Fruit fly (Drosophila melanogaster): ENCODE data around the gene CG12590.

Gene CG12590

DNA sequence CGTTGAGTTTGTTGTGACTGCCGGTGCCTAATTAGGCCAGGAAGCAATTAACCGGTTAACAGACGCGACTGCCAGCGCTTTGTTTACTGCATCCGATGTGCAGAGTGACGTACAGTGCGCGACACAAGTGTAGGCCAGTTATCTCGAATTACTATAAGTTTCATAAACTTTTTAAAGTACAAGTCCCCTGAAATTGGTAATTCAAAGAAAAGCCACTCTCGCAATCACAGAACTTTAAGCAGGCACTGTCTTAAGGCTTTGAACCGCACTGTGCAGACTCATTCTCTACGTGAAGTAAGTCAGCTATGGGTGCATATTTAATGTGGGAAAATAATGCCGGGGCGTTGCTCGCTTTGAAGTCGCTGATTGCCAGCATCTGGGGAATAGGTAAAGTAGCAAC, 50.1 kb downstream of the CG12590 start (continued):
- TF ChIP-seq phol (tag; optimal IDR thresholded peaks at IDR 0.05) (peak; percentile 60), slbo (GFP tag; IDR thresholded peaks at IDR 0.05) (no peak), mirr (GFP tag; optimal IDR thresholded peaks at IDR 0.05) (no peak), ap (GFP tag; IDR thresholded peaks at IDR 0.05) (no peak), CG15514 (GFP tag; optimal IDR thresholded peaks at IDR 0.05) (no peak), HmgZ (tag; optimal IDR thresholded peaks at IDR 0.05) (no peak), H2.0 (GFP tag; IDR thresholded peaks at IDR 0.05) (no peak), twi (tag; optimal IDR thresholded peaks at IDR 0.05) (no peak), CG12299 (tag; optimal IDR thresholded peaks at IDR 0.05) (no peak), Lim3 (GFP tag; IDR thresholded peaks at IDR 0.05) (no peak), CG8944 (GFP tag; optimal IDR thresholded peaks at IDR 0.05) (no peak), Opbp (GFP tag; IDR thresholded peaks at IDR 0.05; ENCODE audit: partially characterized antibody) (no peak), CG32767 (GFP tag; IDR thresholded peaks at IDR 0.05) (no peak), Rx (GFP tag; IDR thresholded peaks at IDR 0.05) (0 out of 2 replicates have a peak, but pooled peaks have one; percentile 51), da (GFP tag; optimal IDR thresholded peaks at IDR 0.05) (no peak), h (optimal IDR thresholded peaks at IDR 0.05) (no peak), bigmax (GFP tag; optimal IDR thresholded peaks at IDR 0.05) (no peak), stwl (tag; optimal IDR thresholded peaks at IDR 0.05) (no peak), chif (GFP tag; optimal IDR thresholded peaks at IDR 0.05) (peak in 1 of 2 experiments; percentile 55), CG10979 (tag; optimal IDR thresholded peaks at IDR 0.05) (peak; percentile 63), Doc2 (GFP tag; IDR thresholded peaks at IDR 0.05) (no peak), Xbp1 (GFP tag; optimal IDR thresholded peaks at IDR 0.05) (peak; percentile 46), CG6654 (GFP tag; optimal IDR thresholded peaks at IDR 0.05) (peak; percentile 12), Hsf (GFP tag; optimal IDR thresholded peaks at IDR 0.05) (peak; percentile 12), Gsc (GFP tag; IDR thresholded peaks at IDR 0.05) (no peak), CrebB (tag; optimal IDR thresholded peaks at IDR 0.05) (no peak), cad (GFP tag; optimal IDR thresholded peaks at IDR 0.05) (no peak), CG17385 (GFP tag; optimal IDR thresholded peaks at IDR 0.05) (no peak), Ada2b (GFP tag; IDR thresholded peaks at IDR 0.05) (peak; percentile 46; the same call in 1 of the 2 replicates), gsb-n (tag; optimal IDR thresholded peaks at IDR 0.05) (peak; percentile 44), CG43689 (GFP tag; IDR thresholded peaks at IDR 0.05) (no peak), CG1792 (GFP tag; optimal IDR thresholded peaks at IDR 0.05) (no peak), Dll (GFP tag; IDR thresholded peaks at IDR 0.05; ENCODE audit: partially characterized antibody) (no peak), sens-2 (GFP tag; IDR thresholded peaks at IDR 0.05) (0 out of 2 replicates have a peak, but pooled peaks have one; percentile 16), MBD-R2 (GFP tag; IDR thresholded peaks at IDR 0.05) (no peak), Elba2 (GFP tag; optimal IDR thresholded peaks at IDR 0.05) (no peak), ken (GFP tag; IDR thresholded peaks at IDR 0.05) (0 out of 3 replicates have a peak, but pooled peaks have one; percentile 27), nom (GFP tag; optimal IDR thresholded peaks at IDR 0.05) (peak; percentile 59), sim (GFP tag; IDR thresholded peaks at IDR 0.05) (no peak), az2 (GFP tag; optimal IDR thresholded peaks at IDR 0.05) (peak; percentile 35), NFAT (GFP tag; IDR thresholded peaks at IDR 0.05) (no peak), CG3726 (GFP tag; IDR thresholded peaks at IDR 0.05) (0 out of 3 replicates have a peak, but pooled peaks have one; percentile 21), CG17802 (tag; optimal IDR thresholded peaks at IDR 0.05) (peak; percentile 9), tio (GFP tag; optimal IDR thresholded peaks at IDR 0.05) (no peak), ab (GFP tag; optimal IDR thresholded peaks at IDR 0.05) (no peak), CG5245 (GFP tag; optimal IDR thresholded peaks at IDR 0.05) (peak; percentile 20), CG42726 (GFP tag; IDR thresholded peaks at IDR 0.05; ENCODE audit: partially characterized antibody) (no peak), CG7839 (tag; optimal IDR thresholded peaks at IDR 0.05) (peak; percentile 58), Nf-YA (GFP tag; IDR thresholded peaks at IDR 0.05) (peak; percentile 12; the same call in 1 of the 2 replicates), D19A (tag; optimal IDR thresholded peaks at IDR 0.05) (peak; percentile 19), CG12942 (GFP tag; optimal IDR thresholded peaks at IDR 0.05) (no peak), dmrt11E (tag; optimal IDR thresholded peaks at IDR 0.05) (peak; percentile 32)
